Worm (Caenorhabditis elegans) whole organism, young adult: ENCODE measurements around the gene F09C8.1.

Experiments used
- B0261.1 ChIP-seq: sonication (generic microtip); optimal IDR thresholded peaks from 2 replicates; lab custom pipeline; 2016; ENCODE audit warnings: mild to moderate bottlenecking, missing genetic modification characterization, moderate library complexity, missing compliant biosample characterization
- C17E4.6 ChIP-seq: fragments of 200-800 bp; sonication (Bioruptor generic); IDR thresholded peaks from 2 replicates; pipeline ENCODE4 v1.3.6; 2022; ENCODE audit warnings: missing genetic modification reagents, missing genetic modification characterization, missing compliant biosample characterization
- F10E7.11 ChIP-seq: sonication (generic microtip); optimal IDR thresholded peaks from 2 replicates; lab custom pipeline; 2017; ENCODE audit warnings: mild to moderate bottlenecking, missing genetic modification characterization, moderate library complexity, missing compliant biosample characterization
- F23B12.7 ChIP-seq: sonication (generic microtip); optimal IDR thresholded peaks from 2 replicates; lab custom pipeline; 2017; ENCODE audit warnings: missing genetic modification characterization, mild to moderate bottlenecking, missing compliant biosample characterization, antibody characterized with exemption, moderate library complexity; ENCODE audit not compliant: insufficient read depth
- F39B2.1 ChIP-seq: fragments of 200-800 bp; sonication (Bioruptor generic); IDR thresholded peaks from 2 replicates; pipeline ENCODE4 v1.3.6; 2022; ENCODE audit warnings: missing genetic modification reagents, missing genetic modification characterization, missing compliant biosample characterization
- F52B5.7 ChIP-seq: sonication (generic microtip); optimal IDR thresholded peaks from 2 replicates; lab custom pipeline; 2016; ENCODE audit warnings: mild to moderate bottlenecking, missing genetic modification characterization, missing compliant biosample characterization
- K12H6.12 ChIP-seq: fragments of 200-800 bp; sonication (Bioruptor generic); optimal IDR thresholded peaks from 2 replicates; lab custom pipeline; 2018; ENCODE audit warnings: mild to moderate bottlenecking, missing genetic modification characterization, missing compliant biosample characterization
- T26A5.8 ChIP-seq: sonication (generic microtip); optimal IDR thresholded peaks from 2 replicates; lab custom pipeline; 2016; ENCODE audit warnings: missing genetic modification characterization, missing compliant biosample characterization
- ZK185.1 ChIP-seq: sonication (generic microtip); optimal IDR thresholded peaks from 2 replicates; lab custom pipeline; 2016; ENCODE audit warnings: mild to moderate bottlenecking, missing genetic modification characterization, missing compliant biosample characterization; ENCODE audit not compliant: poor library complexity, severe bottlenecking
- atf-7 ChIP-seq: sonication (generic microtip); optimal IDR thresholded peaks from 2 replicates; lab custom pipeline; 2017; ENCODE audit warnings: mild to moderate bottlenecking, missing genetic modification characterization, missing compliant biosample characterization
- bed-1 ChIP-seq: fragments of 200-800 bp; sonication (Bioruptor generic); IDR thresholded peaks from 2 replicates; pipeline ENCODE4 v1.3.6; 2022; ENCODE audit warnings: missing genetic modification reagents, missing genetic modification characterization, missing compliant biosample characterization
- bed-2 ChIP-seq: fragments of 200-800 bp; sonication (Bioruptor generic); IDR thresholded peaks from 2 replicates; pipeline ENCODE4 v1.3.6; 2022; ENCODE audit warnings: missing genetic modification reagents, missing genetic modification characterization, missing compliant biosample characterization
- ceh-100 ChIP-seq: fragments of 200-800 bp; sonication (Bioruptor generic); IDR thresholded peaks from 2 replicates; pipeline ENCODE4 v1.3.6; 2022; ENCODE audit warnings: missing genetic modification reagents, missing genetic modification characterization, missing compliant biosample characterization
- chd-7 ChIP-seq: sonication (generic microtip); optimal IDR thresholded peaks from 2 replicates; lab custom pipeline; 2016; ENCODE audit warnings: mild to moderate bottlenecking, missing genetic modification characterization, moderate library complexity, missing compliant biosample characterization
- dox-1 ChIP-seq: fragments of 200-800 bp; sonication (Bioruptor generic); IDR thresholded peaks from 2 replicates; pipeline ENCODE4 v1.3.6; 2022; ENCODE audit warnings: missing genetic modification reagents, missing genetic modification characterization, missing compliant biosample characterization
- dpl-1 ChIP-seq: fragments of 150-350 bp; optimal IDR thresholded peaks from 2 replicates; lab custom pipeline; 2014; ENCODE audit warnings: missing biosample characterization, missing genetic modification reagents, missing genetic modification characterization
- ekl-4 ChIP-seq: fragments of 200-800 bp; sonication (Bioruptor generic); IDR thresholded peaks from 2 replicates; pipeline ENCODE4 v1.3.6; 2022; ENCODE audit warnings: missing genetic modification reagents, missing genetic modification characterization, missing compliant biosample characterization
- gei-17 ChIP-seq: fragments of 200-800 bp; sonication (Bioruptor generic); optimal IDR thresholded peaks from 2 replicates; lab custom pipeline; 2018; ENCODE audit warnings: mild to moderate bottlenecking, missing genetic modification characterization, missing compliant biosample characterization
- him-1 ChIP-seq: sonication (generic microtip); optimal IDR thresholded peaks from 2 replicates; lab custom pipeline; 2016; ENCODE audit warnings: missing genotype, missing genetic modification reagents, missing genetic modification characterization, missing compliant biosample characterization
- hlh-26 ChIP-seq: fragments of 200-800 bp; sonication (Bioruptor generic); conservative IDR thresholded peaks from 2 replicates; pipeline ENCODE4 v1.3.6; 2022; ENCODE audit warnings: missing genetic modification reagents, missing genetic modification characterization, missing compliant biosample characterization
- hmg-1.2 ChIP-seq: fragments of 200-800 bp; sonication (Bioruptor generic); IDR thresholded peaks from 2 replicates; pipeline ENCODE4 v1.3.6; 2022; ENCODE audit warnings: missing genetic modification reagents, missing genetic modification characterization, missing compliant biosample characterization
- hmg-20 ChIP-seq: fragments of 200-800 bp; sonication (Bioruptor generic); IDR thresholded peaks from 2 replicates; pipeline ENCODE4 v1.3.6; 2022; ENCODE audit warnings: missing genetic modification reagents, missing genetic modification characterization, missing compliant biosample characterization
- lag-1 ChIP-seq: fragments of 200-800 bp; sonication (Bioruptor generic); IDR thresholded peaks from 2 replicates; pipeline ENCODE4 v1.3.6; 2022; ENCODE audit warnings: missing genetic modification reagents, missing genetic modification characterization, missing compliant biosample characterization
- lin-26 ChIP-seq: fragments of 200-800 bp; sonication (Bioruptor generic); IDR thresholded peaks from 2 replicates; pipeline ENCODE4 v1.3.6; 2022; ENCODE audit warnings: missing genetic modification reagents, missing genetic modification characterization, missing compliant biosample characterization
- lin-54 ChIP-seq: fragments of 200-800 bp; sonication (Bioruptor generic); optimal IDR thresholded peaks from 2 replicates; lab custom pipeline; 2018; ENCODE audit warnings: mild to moderate bottlenecking, missing genetic modification characterization, missing compliant biosample characterization
- madf-10 ChIP-seq: sonication (generic microtip); optimal IDR thresholded peaks from 2 replicates; lab custom pipeline; 2016; ENCODE audit warnings: mild to moderate bottlenecking, missing genetic modification characterization, missing compliant biosample characterization
- madf-8 ChIP-seq: fragments of 200-800 bp; sonication (Bioruptor generic); conservative IDR thresholded peaks from 2 replicates; pipeline ENCODE4 v1.3.6; 2022; ENCODE audit warnings: missing genetic modification reagents, missing genetic modification characterization, missing compliant biosample characterization
- nhr-120 ChIP-seq: fragments of 200-800 bp; sonication (Bioruptor generic); IDR thresholded peaks from 2 replicates; pipeline ENCODE4 v1.3.6; 2022; ENCODE audit warnings: missing genetic modification characterization, missing compliant biosample characterization
- nhr-80 ChIP-seq: sonication (generic microtip); optimal IDR thresholded peaks from 2 replicates; lab custom pipeline; 2016; ENCODE audit warnings: missing genetic modification characterization, missing compliant biosample characterization
- rec-8 ChIP-seq, 2 experiments: sonication (generic microtip); optimal IDR thresholded peaks; 2 replicates each; lab custom pipeline; 2016; ENCODE audit warnings: mild to moderate bottlenecking in 2 of 2, missing genetic modification characterization in 2 of 2, missing genetic modification reagents in 2 of 2, missing genotype in 2 of 2, missing biosample characterization in 1 of 2, missing compliant biosample characterization in 1 of 2, moderate library complexity in 1 of 2
- sea-2 ChIP-seq: fragments of 200-800 bp; sonication (Bioruptor generic); IDR thresholded peaks from 2 replicates; pipeline ENCODE4 v1.3.6; 2022; ENCODE audit warnings: missing genetic modification characterization, missing compliant biosample characterization
- snpc-1.1 ChIP-seq: sonication (generic microtip); optimal IDR thresholded peaks from 2 replicates; lab custom pipeline; 2017; ENCODE audit warnings: missing genetic modification characterization, mild to moderate bottlenecking, missing compliant biosample characterization, antibody characterized with exemption, moderate library complexity, missing genotype, missing genetic modification reagents; ENCODE audit not compliant: insufficient read depth
- snpc-4 ChIP-seq, 5 experiments: fragments of 150-350 bp in 1 of 5; sonication (generic microtip) in 4 of 5; optimal IDR thresholded peaks; 2 replicates each; lab custom pipeline; 2014 to 2018; ENCODE audit warnings: missing genetic modification characterization in 5 of 5, missing biosample characterization in 3 of 5, antibody characterized with exemption in 2 of 5, mild to moderate bottlenecking in 2 of 5, missing compliant biosample characterization in 2 of 5, missing genotype in 2 of 5, moderate library complexity in 2 of 5, missing genetic modification reagents in 1 of 5
- tbp1 ChIP-seq: fragments of 200-800 bp; sonication (Bioruptor generic); optimal IDR thresholded peaks from 2 replicates; lab custom pipeline; 2018; ENCODE audit warnings: mild to moderate bottlenecking, missing genetic modification characterization, missing compliant biosample characterization
- tbx-9 ChIP-seq: sonication (generic microtip); optimal IDR thresholded peaks from 2 replicates; lab custom pipeline; 2016; ENCODE audit warnings: borderline replicate concordance, missing genetic modification characterization, inconsistent platforms, missing compliant biosample characterization
- ztf-22 ChIP-seq: fragments of 200-800 bp; sonication (Bioruptor generic); optimal IDR thresholded peaks from 2 replicates; lab custom pipeline; 2018; ENCODE audit warnings: mild to moderate bottlenecking, missing genetic modification characterization, moderate library complexity, missing compliant biosample characterization
- ztf-25 ChIP-seq: fragments of 200-800 bp; sonication (Bioruptor generic); IDR thresholded peaks from 2 replicates; pipeline ENCODE4 v1.3.6; 2022; ENCODE audit warnings: missing genetic modification reagents, missing genetic modification characterization, missing compliant biosample characterization
- ztf-26 ChIP-seq: sonication (generic microtip); optimal IDR thresholded peaks from 2 replicates; lab custom pipeline; 2017; ENCODE audit warnings: missing genetic modification characterization, missing compliant biosample characterization
- ztf-3 ChIP-seq: fragments of 200-800 bp; sonication (Bioruptor generic); optimal IDR thresholded peaks from 2 replicates; lab custom pipeline; 2018; ENCODE audit warnings: mild to moderate bottlenecking, missing genetic modification characterization, missing compliant biosample characterization

Gene F09C8.1

DNA sequence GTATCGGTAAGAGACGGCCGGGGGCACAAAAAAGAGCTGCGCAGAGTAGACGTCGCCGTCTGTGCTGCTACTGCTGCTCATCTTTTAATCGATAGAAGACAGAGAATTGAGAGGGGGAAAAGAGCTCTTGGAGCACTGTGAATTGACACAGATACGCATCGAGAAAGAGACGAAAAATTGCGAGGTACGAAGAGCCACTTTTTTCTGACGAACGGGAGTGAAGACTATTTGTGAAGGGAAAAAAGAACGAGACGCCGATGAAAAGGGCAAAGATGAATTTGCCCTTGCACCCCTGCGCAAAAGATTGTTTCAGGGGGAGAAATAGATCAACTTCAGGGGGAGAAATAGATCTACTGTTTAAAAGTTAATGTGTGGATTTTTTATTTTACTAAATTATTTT is 38.9 kb upstream of the F09C8.1 start (continued):
- TF ChIP-seq nhr-80 (tag; lab: Kevin White, UChicago) (peak; percentile 6), madf-8 (GFP tag; lab: Robert Waterston, UW) (no peak), F39B2.1 (GFP tag; lab: Robert Waterston, UW) (no peak), C17E4.6 (GFP tag; lab: Robert Waterston, UW) (0 out of 2 replicates have a peak, but pooled peaks have one; percentile 29), snpc-4 (GFP tag; optimal IDR thresholded peaks at IDR 0.05; lab: Kevin White, UChicago) (no peak), snpc-4 (tag; optimal IDR thresholded peaks at IDR 0.05; lab: Kevin White, UChicago) (peak in 2 of 4 experiments; percentile 11 to 36), him-1 (tag; lab: Kevin White, UChicago) (no peak), hlh-26 (no peak), tbp1 (GFP tag; lab: Kevin White, UChicago) (peak; percentile 16), lin-26 (GFP tag; lab: Robert Waterston, UW) (no peak), hmg-1.2 (peak; percentile 47; the same call in 1 of the 2 replicates), ceh-100 (GFP tag; lab: Robert Waterston, UW) (no peak), F10E7.11 (tag; lab: Kevin White, UChicago) (no peak), madf-10 (tag; lab: Kevin White, UChicago) (no peak), nhr-120 (GFP tag; lab: Robert Waterston, UW) (no peak), B0261.1 (peak; percentile 24), dox-1 (peak; percentile 73), ztf-26 (tag; lab: Kevin White, UChicago) (no peak), atf-7 (tag; lab: Kevin White, UChicago) (no peak), F23B12.7 (no peak), F52B5.7 (no peak), chd-7 (no peak), tbx-9 (tag; lab: Kevin White, UChicago) (no peak), ztf-3 (GFP tag; lab: Kevin White, UChicago) (no peak), ZK185.1 (tag; lab: Kevin White, UChicago) (peak; percentile 34)
- TF ChIP-seq, all 124 proteins: peak for 17

ce11 chrX:16199200-16199764 is 36.0 kb upstream of the F09C8.1 start, which contains the start of gene R11.3:
R11.3 (minus strand) TSS chrX:16199250.
- TF ChIP-seq hmg-20 (GFP tag; lab: Robert Waterston, UW): 0 out of 2 replicates have a peak, but pooled peaks have one; percentile 29
- TF ChIP-seq ztf-25 (GFP tag; lab: Robert Waterston, UW): no peak
- no peak for TF ChIP-seq snpc-1.1 (tag; lab: Kevin White, UChicago)
- TF ChIP-seq T26A5.8 (tag; lab: Kevin White, UChicago): no peak
- TF ChIP-seq bed-1 (GFP tag; lab: Robert Waterston, UW): no peak
- TF ChIP-seq dpl-1: no peak
- TF ChIP-seq ztf-22 (GFP tag; lab: Kevin White, UChicago): no peak
- TF ChIP-seq lin-54: no peak
- TF ChIP-seq gei-17 (GFP tag; lab: Kevin White, UChicago): no peak
- no peak for TF ChIP-seq K12H6.12 (tag; lab: Kevin White, UChicago)
- TF ChIP-seq sea-2 (GFP tag; lab: Robert Waterston, UW): no peak
- no peak for TF ChIP-seq rec-8 (tag; optimal IDR thresholded peaks at IDR 0.05; lab: Kevin White, UChicago)
- 0 out of 2 replicates have a peak, but pooled peaks have one; percentile 47 for TF ChIP-seq ekl-4 (GFP tag; lab: Robert Waterston, UW)
- no peak for TF ChIP-seq bed-2 (GFP tag; lab: Robert Waterston, UW)
- TF ChIP-seq lag-1 (GFP tag; lab: Robert Waterston, UW): no peak
